Worm (Caenorhabditis elegans) whole organism, late embryonic: ENCODE results near the gene D1054.8.

Experiments used
- F13H6.1 ChIP-seq: sonication (generic microtip); optimal IDR thresholded peaks from 2 replicates; lab custom pipeline; 2016; ENCODE audit warnings: missing genetic modification characterization, missing compliant biosample characterization
- K02D7.2 ChIP-seq: sonication (generic microtip); optimal IDR thresholded peaks from 2 replicates; lab custom pipeline; 2017; ENCODE audit warnings: mild to moderate bottlenecking, missing genetic modification characterization, missing compliant biosample characterization
- elt-2 ChIP-seq: sonication (generic microtip); optimal IDR thresholded peaks from 2 replicates; lab custom pipeline; 2016; ENCODE audit warnings: missing genetic modification reagents, missing genetic modification characterization, missing compliant biosample characterization
- ets-4 ChIP-seq: sonication (generic microtip); optimal IDR thresholded peaks from 2 replicates; lab custom pipeline; 2016; ENCODE audit warnings: missing genetic modification characterization, missing compliant biosample characterization
- fax-1 ChIP-seq: sonication (generic microtip); optimal IDR thresholded peaks from 2 replicates; lab custom pipeline; 2016; ENCODE audit warnings: missing genotype, missing genetic modification characterization, missing compliant biosample characterization
- fkh-10 ChIP-seq: fragments of 150-350 bp; optimal IDR thresholded peaks from 2 replicates; lab custom pipeline; 2014; ENCODE audit warnings: missing biosample characterization, missing genetic modification reagents, missing genetic modification characterization
- hlh-13 ChIP-seq: fragments of 200-800 bp; sonication (Bioruptor generic); optimal IDR thresholded peaks from 2 replicates; lab custom pipeline; 2018; ENCODE audit warnings: mild to moderate bottlenecking, missing genetic modification characterization, missing compliant biosample characterization
- pat-9 ChIP-seq: fragments of 200-800 bp; sonication (Bioruptor generic); optimal IDR thresholded peaks from 2 replicates; lab custom pipeline; 2018; ENCODE audit warnings: mild to moderate bottlenecking, missing genetic modification characterization, moderate library complexity, missing compliant biosample characterization
- unc-86 ChIP-seq: sonication (generic microtip); optimal IDR thresholded peaks from 2 replicates; lab custom pipeline; 2016; ENCODE audit warnings: missing genetic modification characterization, missing compliant biosample characterization

DNA sequence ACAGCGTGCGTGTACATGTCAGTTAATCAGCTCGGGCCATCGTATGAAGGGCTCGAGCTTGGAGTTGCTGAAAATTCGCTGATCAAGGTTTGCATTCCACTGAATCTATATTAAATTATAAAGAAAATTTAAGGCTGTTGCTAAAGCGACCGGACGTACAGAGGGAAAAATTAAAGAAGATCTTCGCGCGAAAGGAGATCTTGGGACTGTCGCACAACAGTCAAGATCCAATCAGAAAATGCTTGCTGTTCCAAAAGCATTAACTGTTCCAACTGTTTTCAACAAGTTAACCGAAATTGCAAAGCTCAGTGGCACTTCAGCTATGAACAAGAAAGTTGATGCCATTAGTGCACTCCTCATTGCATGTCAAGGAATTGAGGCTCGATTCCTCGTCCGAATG lies 30.2 kb downstream of the D1054.8 start:
- no peak for TF ChIP-seq fax-1
- no peak for TF ChIP-seq hlh-13 (GFP tag; lab: Kevin White, UChicago)
- TF ChIP-seq unc-86 = no peak
- no peak for TF ChIP-seq K02D7.2 (tag; lab: Kevin White, UChicago)
- no peak for TF ChIP-seq elt-2 (tag; lab: Kevin White, UChicago)
- TF ChIP-seq fkh-10 (GFP tag; lab: Kevin White, UChicago) = no peak
- no peak for TF ChIP-seq ets-4 (tag; lab: Kevin White, UChicago)
- no peak for TF ChIP-seq pat-9
- TF ChIP-seq F13H6.1 = no peak
